Worm (Caenorhabditis elegans) whole organism, late embryonic: ENCODE data around the gene pph-4.1.

Source experiments
- ahr-1 ChIP-seq: sonication (generic microtip); optimal IDR thresholded peaks from 2 replicates; lab custom pipeline; 2016; ENCODE audit warnings: missing genetic modification characterization, missing compliant biosample characterization
- ama-1 ChIP-seq: fragments of 150-350 bp; optimal IDR thresholded peaks from 2 replicates; lab custom pipeline; 2014
- elt-2 ChIP-seq: sonication (generic microtip); optimal IDR thresholded peaks from 2 replicates; lab custom pipeline; 2016; ENCODE audit warnings: missing genetic modification reagents, missing genetic modification characterization, missing compliant biosample characterization
- fkh-10 ChIP-seq: fragments of 150-350 bp; optimal IDR thresholded peaks from 2 replicates; lab custom pipeline; 2014; ENCODE audit warnings: missing biosample characterization, missing genetic modification reagents, missing genetic modification characterization
- hlh-15 ChIP-seq: sonication (generic microtip); optimal IDR thresholded peaks from 2 replicates; lab custom pipeline; 2016; ENCODE audit warnings: missing genetic modification characterization, missing compliant biosample characterization
- pat-9 ChIP-seq: fragments of 200-800 bp; sonication (Bioruptor generic); optimal IDR thresholded peaks from 2 replicates; lab custom pipeline; 2018; ENCODE audit warnings: mild to moderate bottlenecking, missing genetic modification characterization, moderate library complexity, missing compliant biosample characterization
- pha-4 ChIP-seq: fragments of 150-350 bp; optimal IDR thresholded peaks from 2 replicates; lab custom pipeline; 2018; ENCODE audit warnings: missing biosample characterization, missing genetic modification reagents, missing genetic modification characterization
- pqm-1 ChIP-seq: sonication (generic microtip); optimal IDR thresholded peaks from 2 replicates; lab custom pipeline; 2016; ENCODE audit warnings: missing genetic modification characterization, missing compliant biosample characterization
- tbx-2 ChIP-seq: sonication (generic microtip); optimal IDR thresholded peaks from 2 replicates; lab custom pipeline; 2016; ENCODE audit warnings: missing genetic modification characterization, missing compliant biosample characterization
- zip-5 ChIP-seq: sonication (generic microtip); optimal IDR thresholded peaks from 2 replicates; lab custom pipeline; 2016; ENCODE audit warnings: missing genetic modification characterization, missing compliant biosample characterization

- no peak for TF ChIP-seq tbx-2 (tag; lab: Kevin White, UChicago)
- TF ChIP-seq fkh-10 (GFP tag; lab: Kevin White, UChicago) = no peak
- TF ChIP-seq pat-9 (tag; lab: Kevin White, UChicago) = no peak
- TF ChIP-seq pha-4 (tag; lab: Kevin White, UChicago) = no peak
- no peak for TF ChIP-seq ama-1
- TF ChIP-seq hlh-15 = no peak
- TF ChIP-seq ahr-1 (tag; lab: Kevin White, UChicago) = no peak
- no peak for TF ChIP-seq pqm-1
- no peak for TF ChIP-seq elt-2
- TF ChIP-seq zip-5 (tag; lab: Kevin White, UChicago) = no peak
Observed at ce11 chrIII:12375614-12376013, 24.5 kb upstream of the pph-4.1 start.
